Fruit fly (Drosophila melanogaster) Kc167 (cell line): ENCODE results near the gene CG42526.

Source experiments
- Myc ChIP-seq: fragments of >200 bp; optimal IDR thresholded peaks from 2 replicates; lab custom pipeline; 2017; ENCODE audit warnings: missing external identifiers
- Sin3A ChIP-seq: fragments of >200 bp; optimal IDR thresholded peaks from 2 replicates; lab custom pipeline; 2018; ENCODE audit warnings: missing external identifiers
- psq ChIP-seq: fragments of >200 bp; optimal IDR thresholded peaks from 2 replicates; lab custom pipeline; 2017; ENCODE audit warnings: missing external identifiers
- ttk ChIP-seq: sonication (Bioruptor generic); optimal IDR thresholded peaks from 2 replicates; lab custom pipeline; 2017; ENCODE audit warnings: missing external identifiers

- no peak for TF ChIP-seq ttk
- no peak for TF ChIP-seq Myc (lab: Kevin White, UChicago)
- no peak for TF ChIP-seq psq (lab: Kevin White, UChicago)
- TF ChIP-seq Sin3A: no peak
These were observed 15.0 kb downstream of the CG42526 start for dm6 chr3L:9420054-9420818.
